Worm (Caenorhabditis elegans) whole organism, L4 larva: ENCODE results near the gene snr-3.
A peak's percentile ranks its signal among the peaks of the same experiment; 100 is the strongest.

Experiments used
- D1046.2 ChIP-seq: fragments of 200-800 bp; sonication (Bioruptor generic); IDR thresholded peaks from 2 replicates; pipeline ENCODE4 v1.3.6; 2022; ENCODE audit warnings: missing genetic modification characterization, missing compliant biosample characterization
- F10B5.3 ChIP-seq: sonication (generic microtip); optimal IDR thresholded peaks from 2 replicates; lab custom pipeline; 2016; ENCODE audit warnings: mild to moderate bottlenecking, missing genetic modification characterization, missing compliant biosample characterization
- F37D6.2 ChIP-seq: sonication (generic microtip); optimal IDR thresholded peaks from 2 replicates; lab custom pipeline; 2016; ENCODE audit warnings: mild to moderate bottlenecking, missing genetic modification characterization, missing compliant biosample characterization
- R02D3.7 ChIP-seq: fragments of 150-350 bp; sonication (generic microtip); optimal IDR thresholded peaks from 3 replicates; lab custom pipeline; 2014; ENCODE audit warnings: missing biosample characterization, missing genetic modification characterization
- Y105C5A.15 ChIP-seq: fragments of 200-800 bp; sonication (Bioruptor generic); IDR thresholded peaks from 2 replicates; pipeline ENCODE4 v1.3.6; 2022; ENCODE audit warnings: missing genetic modification characterization, missing compliant biosample characterization
- Y48G9A.11 ChIP-seq: fragments of 200-800 bp; sonication (Bioruptor generic); IDR thresholded peaks from 2 replicates; pipeline ENCODE4 v1.3.6; 2022; ENCODE audit warnings: missing genetic modification reagents, missing genetic modification characterization, missing compliant biosample characterization
- Y75B8A.6 ChIP-seq: fragments of 200-800 bp; sonication (Bioruptor generic); IDR thresholded peaks from 2 replicates; pipeline ENCODE4 v1.3.6; 2022; ENCODE audit warnings: missing genetic modification reagents, missing genetic modification characterization, missing compliant biosample characterization
- ZK546.5 ChIP-seq, 2 experiments: sonication (generic microtip); optimal IDR thresholded peaks; 2 replicates each; lab custom pipeline; 2017; ENCODE audit warnings: missing biosample characterization in 2 of 2, missing genetic modification characterization in 2 of 2
- aha-1 ChIP-seq: fragments of 150-350 bp; peaks from one replicate; lab custom pipeline; 2014; ENCODE audit warnings: missing biosample characterization, missing genetic modification characterization
- ama-1 ChIP-seq: fragments of 150-350 bp; optimal IDR thresholded peaks from 2 replicates; lab custom pipeline; 2014; ENCODE audit warnings: inconsistent platforms, mixed read lengths
- ceh-28 ChIP-seq: fragments of 150-350 bp; optimal IDR thresholded peaks from 2 replicates; lab custom pipeline; 2014; ENCODE audit warnings: missing biosample characterization, missing genetic modification reagents, missing genetic modification characterization
- ceh-62 ChIP-seq: sonication (generic microtip); optimal IDR thresholded peaks from 2 replicates; lab custom pipeline; 2017; ENCODE audit warnings: missing biosample characterization, missing genetic modification characterization
- ces-1 ChIP-seq: fragments of 150-350 bp; sonication (generic microtip); optimal IDR thresholded peaks from 4 replicates; lab custom pipeline; 2014; ENCODE audit warnings: missing biosample characterization, missing genetic modification reagents, missing genetic modification characterization
- cey-2 ChIP-seq: sonication (generic microtip); optimal IDR thresholded peaks from 3 replicates; lab custom pipeline; 2017; ENCODE audit warnings: missing genetic modification characterization, mild to moderate bottlenecking, missing compliant biosample characterization, antibody characterized with exemption, borderline replicate concordance; ENCODE audit not compliant: insufficient read depth
- daf-16 ChIP-seq, 3 experiments: sonication (generic microtip); optimal IDR thresholded peaks; 2 replicates each; lab custom pipeline; 2016 to 2017; ENCODE audit warnings: missing genetic modification characterization in 3 of 3, missing genetic modification reagents in 3 of 3, mild to moderate bottlenecking in 2 of 3, missing compliant biosample characterization in 2 of 3, missing biosample characterization in 1 of 3, moderate library complexity in 1 of 3
- daf-8 ChIP-seq: fragments of 200-800 bp; sonication (Bioruptor generic); IDR thresholded peaks from 2 replicates; pipeline ENCODE4 v1.3.6; 2022; ENCODE audit warnings: missing genetic modification characterization, missing compliant biosample characterization
- dmd-6 ChIP-seq: fragments of 200-800 bp; sonication (Bioruptor generic); IDR thresholded peaks from 2 replicates; pipeline ENCODE4 v1.3.6; 2022; ENCODE audit warnings: missing genetic modification reagents, missing genetic modification characterization, missing compliant biosample characterization
- dmd-8 ChIP-seq: fragments of 200-800 bp; sonication (Bioruptor generic); IDR thresholded peaks from 2 replicates; pipeline ENCODE4 v1.3.6; 2022; ENCODE audit warnings: missing genetic modification characterization, missing compliant biosample characterization
- dpl-1 ChIP-seq: fragments of 150-350 bp; optimal IDR thresholded peaks from 2 replicates; lab custom pipeline; 2014; ENCODE audit warnings: missing biosample characterization, missing genetic modification reagents, missing genetic modification characterization
- dve-1 ChIP-seq: sonication (generic microtip); optimal IDR thresholded peaks from 2 replicates; lab custom pipeline; 2017; ENCODE audit warnings: antibody characterized with exemption, mild to moderate bottlenecking, missing genetic modification characterization, missing compliant biosample characterization; ENCODE audit not compliant: insufficient read depth
- fkh-10 ChIP-seq: fragments of 150-350 bp; optimal IDR thresholded peaks from 2 replicates; lab custom pipeline; 2014; ENCODE audit warnings: missing biosample characterization, missing genetic modification reagents, missing genetic modification characterization
- hlh-11 ChIP-seq: fragments of 200-800 bp; sonication (Bioruptor generic); optimal IDR thresholded peaks from 2 replicates; lab custom pipeline; 2018; ENCODE audit warnings: mild to moderate bottlenecking, missing genetic modification characterization, missing compliant biosample characterization
- hlh-30 ChIP-seq: sonication (generic microtip); optimal IDR thresholded peaks from 2 replicates; lab custom pipeline; 2017; ENCODE audit warnings: antibody characterized with exemption, mild to moderate bottlenecking, missing genetic modification characterization, missing compliant biosample characterization; ENCODE audit not compliant: insufficient read depth
- jun-1 ChIP-seq: fragments of 150-350 bp; optimal IDR thresholded peaks from 2 replicates; lab custom pipeline; 2014; ENCODE audit warnings: missing biosample characterization, missing genetic modification reagents, missing genetic modification characterization
- lin-13 ChIP-seq: fragments of 150-350 bp; optimal IDR thresholded peaks from 2 replicates; lab custom pipeline; 2014; ENCODE audit warnings: missing biosample characterization, missing genetic modification reagents, missing genetic modification characterization
- lsy-2 ChIP-seq, 2 experiments: fragments of 150-350 bp in 1 of 2; sonication (generic microtip) in 1 of 2; optimal IDR thresholded peaks; 2 replicates each; lab custom pipeline; 2014 to 2017; ENCODE audit warnings: missing biosample characterization in 2 of 2, missing genetic modification characterization in 2 of 2
- mdl-1 ChIP-seq, 2 experiments: fragments of 150-350 bp in 1 of 2; sonication (generic microtip) in 1 of 2; optimal IDR thresholded peaks; 2 replicates each; lab custom pipeline; 2014 to 2017; ENCODE audit warnings: missing biosample characterization in 2 of 2, missing genetic modification characterization in 2 of 2
- mep-1 ChIP-seq: fragments of 150-350 bp; sonication (generic microtip); optimal IDR thresholded peaks from 3 replicates; lab custom pipeline; 2014; ENCODE audit warnings: missing biosample characterization, missing genetic modification characterization
- mxl-3 ChIP-seq: fragments of 200-800 bp; sonication (Bioruptor generic); optimal IDR thresholded peaks from 2 replicates; lab custom pipeline; 2018; ENCODE audit warnings: mild to moderate bottlenecking, missing genetic modification characterization, missing compliant biosample characterization
- nhr-25 ChIP-seq: sonication (generic microtip); optimal IDR thresholded peaks from 2 replicates; lab custom pipeline; 2017; ENCODE audit warnings: missing genetic modification characterization, mild to moderate bottlenecking, missing compliant biosample characterization, antibody characterized with exemption, moderate library complexity, borderline replicate concordance; ENCODE audit not compliant: insufficient read depth
- nhr-28 ChIP-seq: fragments of 150-350 bp; optimal IDR thresholded peaks from 2 replicates; lab custom pipeline; 2014; ENCODE audit warnings: missing biosample characterization, missing genetic modification characterization
- nhr-42 ChIP-seq: fragments of 200-800 bp; sonication (Bioruptor generic); IDR thresholded peaks from 2 replicates; pipeline ENCODE4 v1.3.6; 2022; ENCODE audit warnings: missing genetic modification characterization, missing compliant biosample characterization
- nhr-48 ChIP-seq: sonication (generic microtip); optimal IDR thresholded peaks from 2 replicates; lab custom pipeline; 2016; ENCODE audit warnings: mild to moderate bottlenecking, missing genetic modification characterization, missing compliant biosample characterization
- pha-4 ChIP-seq, 2 experiments: fragments of 150-350 bp in 1 of 2; fragments of 200-800 bp in 1 of 2; sonication (Bioruptor generic) in 1 of 2; IDR thresholded peaks in 1 of 2; optimal IDR thresholded peaks in 1 of 2; 2 replicates each; pipeline versions ENCODE4 v1.3.6 to Lab custom; 2014 to 2022; ENCODE audit warnings: missing genetic modification characterization in 2 of 2, missing genetic modification reagents in 2 of 2, missing biosample characterization in 1 of 2, missing compliant biosample characterization in 1 of 2
- pqm-1 ChIP-seq: sonication (generic microtip); optimal IDR thresholded peaks from 2 replicates; lab custom pipeline; 2017; ENCODE audit warnings: missing biosample characterization, missing genetic modification characterization
- rbr-2 ChIP-seq: sonication (generic microtip); optimal IDR thresholded peaks from 2 replicates; lab custom pipeline; 2016; ENCODE audit warnings: missing genotype, missing genetic modification characterization, missing compliant biosample characterization
- sdz-12 ChIP-seq: fragments of 200-800 bp; sonication (Bioruptor generic); optimal IDR thresholded peaks from 2 replicates; lab custom pipeline; 2018; ENCODE audit warnings: mild to moderate bottlenecking, missing genetic modification characterization, missing compliant biosample characterization
- snpc-1.2 ChIP-seq: fragments of 200-800 bp; sonication (Bioruptor generic); IDR thresholded peaks from 2 replicates; pipeline ENCODE4 v1.3.6; 2022; ENCODE audit warnings: missing genetic modification reagents, missing genetic modification characterization, missing compliant biosample characterization
- snpc-4 ChIP-seq: fragments of 150-350 bp; optimal IDR thresholded peaks from 2 replicates; lab custom pipeline; 2014; ENCODE audit warnings: missing biosample characterization, missing genetic modification characterization
- spr-1 ChIP-seq: sonication (generic microtip); optimal IDR thresholded peaks from 2 replicates; lab custom pipeline; 2016; ENCODE audit warnings: mild to moderate bottlenecking, missing genetic modification characterization, missing compliant biosample characterization
- spr-3 ChIP-seq: fragments of 200-800 bp; sonication (Bioruptor generic); optimal IDR thresholded peaks from 2 replicates; lab custom pipeline; 2018; ENCODE audit warnings: mild to moderate bottlenecking, missing genetic modification characterization, missing compliant biosample characterization
- unc-130 ChIP-seq: sonication (generic microtip); optimal IDR thresholded peaks from 2 replicates; lab custom pipeline; 2016; ENCODE audit warnings: missing genetic modification reagents, missing genetic modification characterization, missing compliant biosample characterization
- unc-39 ChIP-seq: sonication (generic microtip); optimal IDR thresholded peaks from 2 replicates; lab custom pipeline; 2017; ENCODE audit warnings: missing biosample characterization, missing genetic modification characterization
- vab-7 ChIP-seq: fragments of 200-800 bp; sonication (Bioruptor generic); IDR thresholded peaks from 2 replicates; pipeline ENCODE4 v1.3.6; 2022; ENCODE audit warnings: missing genetic modification reagents, missing genetic modification characterization, missing compliant biosample characterization
- zag-1 ChIP-seq: fragments of 150-350 bp; optimal IDR thresholded peaks from 2 replicates; lab custom pipeline; 2014; ENCODE audit warnings: missing biosample characterization, missing genetic modification characterization
- zfp-2 ChIP-seq: sonication (generic microtip); optimal IDR thresholded peaks from 2 replicates; lab custom pipeline; 2016; ENCODE audit warnings: mild to moderate bottlenecking, missing genetic modification characterization, missing compliant biosample characterization
- zip-2 ChIP-seq: fragments of 150-350 bp; optimal IDR thresholded peaks from 2 replicates; lab custom pipeline; 2014; ENCODE audit warnings: missing biosample characterization, missing genetic modification characterization
- ztf-7 ChIP-seq: fragments of 150-350 bp; optimal IDR thresholded peaks from 2 replicates; lab custom pipeline; 2014; ENCODE audit warnings: missing biosample characterization, missing genetic modification characterization

snr-3 gene

ce11 chrII:6449656-6450055 lies 39.9 kb downstream of the snr-3 start, which contains the start of gene nhr-22:
nhr-22 (minus strand) TSS chrII:6449792.
- TF ChIP-seq pqm-1 (tag; lab: Kevin White, UChicago), result peak; percentile 28
- peak; percentile 54 for TF ChIP-seq mxl-3 (GFP tag; lab: Kevin White, UChicago)
- TF ChIP-seq nhr-28 (tag; lab: Kevin White, UChicago), result peak; percentile 60
- no peak for TF ChIP-seq snpc-1.2 (GFP tag; lab: Robert Waterston, UW)

- no peak for TF ChIP-seq rbr-2 (tag; lab: Kevin White, UChicago)
- TF ChIP-seq dmd-8, result no peak
- TF ChIP-seq snpc-4 (tag; lab: Kevin White, UChicago), result no peak
- no peak for TF ChIP-seq jun-1 (tag; lab: Kevin White, UChicago)
- TF ChIP-seq F37D6.2, result no peak
- no peak for TF ChIP-seq spr-1
- peak; percentile 49 for TF ChIP-seq hlh-11
- no peak for TF ChIP-seq lsy-2 (tag; optimal IDR thresholded peaks at IDR 0.05; lab: Kevin White, UChicago)
- TF ChIP-seq Y105C5A.15, result no peak
- no peak for TF ChIP-seq sdz-12 (GFP tag; lab: Kevin White, UChicago)
- TF ChIP-seq daf-16 (GFP tag; optimal IDR thresholded peaks at IDR 0.05; lab: Kevin White, UChicago), result no peak
- peak; percentile 63 for TF ChIP-seq daf-16 (tag; optimal IDR thresholded peaks at IDR 0.05; lab: Kevin White, UChicago)
- no peak for TF ChIP-seq D1046.2
- no peak for TF ChIP-seq nhr-42 (GFP tag; lab: Robert Waterston, UW)
- TF ChIP-seq ama-1 (lab: Kevin White, UChicago), result no peak
- TF ChIP-seq fkh-10 (GFP tag; lab: Kevin White, UChicago), result no peak
- no peak for TF ChIP-seq nhr-48 (tag; lab: Kevin White, UChicago)
- TF ChIP-seq zfp-2 (tag; lab: Kevin White, UChicago), result no peak
- no peak for TF ChIP-seq F10B5.3 (tag; lab: Kevin White, UChicago)
- no peak for TF ChIP-seq ceh-28 (tag; lab: Kevin White, UChicago)
- TF ChIP-seq ces-1, result no peak
- no peak for TF ChIP-seq dpl-1 (GFP tag; lab: Kevin White, UChicago)
- no peak for TF ChIP-seq unc-130 (GFP tag; lab: Kevin White, UChicago)
- TF ChIP-seq vab-7 (GFP tag; lab: Robert Waterston, UW), result no peak
- TF ChIP-seq cey-2 (tag; lab: Kevin White, UChicago), result no peak
- TF ChIP-seq mep-1 (tag; lab: Kevin White, UChicago), result no peak
- no peak for TF ChIP-seq ceh-62 (tag; lab: Kevin White, UChicago)
- TF ChIP-seq spr-3 (GFP tag; lab: Kevin White, UChicago), result no peak
- no peak for TF ChIP-seq R02D3.7
- no peak for TF ChIP-seq pha-4 (GFP tag; IDR thresholded peaks at IDR 0.05; lab: Robert Waterston, UW)
- no peak for TF ChIP-seq pha-4 (tag; optimal IDR thresholded peaks at IDR 0.05; lab: Kevin White, UChicago)
- no peak for TF ChIP-seq aha-1 (tag; lab: Kevin White, UChicago)
- TF ChIP-seq hlh-30, result peak; percentile 24
- TF ChIP-seq daf-8 (GFP tag; lab: Robert Waterston, UW), result no peak
- no peak for TF ChIP-seq zip-2 (tag; lab: Kevin White, UChicago)
- no peak for TF ChIP-seq ztf-7 (tag; lab: Kevin White, UChicago)
- peak; percentile 100 for TF ChIP-seq nhr-28 (tag; lab: Kevin White, UChicago)
- no peak for TF ChIP-seq zag-1 (tag; lab: Kevin White, UChicago)
- TF ChIP-seq unc-39, result no peak
- no peak for TF ChIP-seq Y48G9A.11 (GFP tag; lab: Robert Waterston, UW)
- TF ChIP-seq nhr-25 (tag; lab: Kevin White, UChicago), result no peak
- TF ChIP-seq Y75B8A.6 (GFP tag; lab: Robert Waterston, UW), result no peak
- peak; percentile 40 for TF ChIP-seq dve-1 (tag; lab: Kevin White, UChicago)
- peak in 1 of 2 experiments; percentile 25 for TF ChIP-seq mdl-1 (tag; optimal IDR thresholded peaks at IDR 0.05; lab: Kevin White, UChicago)
- TF ChIP-seq lin-13 (GFP tag; lab: Kevin White, UChicago), result no peak
- peak; percentile 69 for TF ChIP-seq mxl-3 (GFP tag; lab: Kevin White, UChicago)
- TF ChIP-seq ZK546.5 (tag; optimal IDR thresholded peaks at IDR 0.05; lab: Kevin White, UChicago), result no peak
- peak; percentile 39 for TF ChIP-seq dmd-6 (GFP tag; lab: Robert Waterston, UW)
- TF ChIP-seq snpc-1.2 (GFP tag; lab: Robert Waterston, UW), result no peak
Measured at ce11 chrII:6448656-6449055, 40.9 kb downstream of the snr-3 start.
